Fruit fly (Drosophila melanogaster): Measurements from ENCODE around the gene ocn.

ocn gene

dm6 chr3R:30021559-30022451 is 15.7 kb downstream of the ocn start, which contains the start of gene Mgat2:
Gene Mgat2 (minus strand): TSS chr3R:30022221.
- no peak for TF ChIP-seq dmrt93B (GFP tag; optimal IDR thresholded peaks at IDR 0.05)
- no peak for TF ChIP-seq h (GFP tag; optimal IDR thresholded peaks at IDR 0.05)
- TF ChIP-seq HLH106 (tag; optimal IDR thresholded peaks at IDR 0.05), result no peak
- peak; percentile 26 for TF ChIP-seq Vsx2 (GFP tag; optimal IDR thresholded peaks at IDR 0.05; ENCODE audit: partially characterized antibody)
- no peak for TF ChIP-seq N (GFP tag; optimal IDR thresholded peaks at IDR 0.05)
- TF ChIP-seq Dfd (GFP tag; optimal IDR thresholded peaks at IDR 0.05), result no peak
- peak in 1 of 2 experiments; percentile 41 for TF ChIP-seq dl (GFP tag; optimal IDR thresholded peaks at IDR 0.05; ENCODE audit: insufficient read depth in 1 of 2, partially characterized antibody in 2 of 2)
- TF ChIP-seq Jra (GFP tag; optimal IDR thresholded peaks at IDR 0.05), result peak; percentile 59
- TF ChIP-seq CG9705 (GFP tag; optimal IDR thresholded peaks at IDR 0.05), result no peak
- no peak for TF ChIP-seq OdsH (GFP tag; optimal IDR thresholded peaks at IDR 0.05)
- TF ChIP-seq foxo (GFP tag; optimal IDR thresholded peaks at IDR 0.05), result no peak
- no peak for TF ChIP-seq sage (GFP tag; optimal IDR thresholded peaks at IDR 0.05)
- no peak for TF ChIP-seq CG32264 (GFP tag; optimal IDR thresholded peaks at IDR 0.05)
- TF ChIP-seq dsf (GFP tag; optimal IDR thresholded peaks at IDR 0.05; ENCODE audit: borderline replicate concordance), result no peak
- no peak for TF ChIP-seq Hnf4 (GFP tag; optimal IDR thresholded peaks at IDR 0.05)
- no peak for TF ChIP-seq fru (GFP tag; optimal IDR thresholded peaks at IDR 0.05)
- no peak for TF ChIP-seq rgr (GFP tag; optimal IDR thresholded peaks at IDR 0.05)
- peak; percentile 57 for TF ChIP-seq Sp1 (GFP tag; optimal IDR thresholded peaks at IDR 0.05)
- peak; percentile 81 for TF ChIP-seq Dif (GFP tag; optimal IDR thresholded peaks at IDR 0.05; ENCODE audit: partially characterized antibody)
- peak; percentile 19 for TF ChIP-seq br (GFP tag; optimal IDR thresholded peaks at IDR 0.05)
- TF ChIP-seq lola (GFP tag; optimal IDR thresholded peaks at IDR 0.05), result no peak
- TF ChIP-seq Myc (optimal IDR thresholded peaks at IDR 0.05), result no peak
- no peak for TF ChIP-seq Abd-B (GFP tag; optimal IDR thresholded peaks at IDR 0.05)
- peak; percentile 11 for TF ChIP-seq psq (GFP tag; optimal IDR thresholded peaks at IDR 0.05)
- TF ChIP-seq ey (GFP tag; optimal IDR thresholded peaks at IDR 0.05), result no peak
- no peak for TF ChIP-seq GATAd (GFP tag; optimal IDR thresholded peaks at IDR 0.05)
- TF ChIP-seq Rel (GFP tag; optimal IDR thresholded peaks at IDR 0.05), result no peak
- peak; percentile 70 for TF ChIP-seq Rel (tag; optimal IDR thresholded peaks at IDR 0.05)
- TF ChIP-seq CrebA (GFP tag; optimal IDR thresholded peaks at IDR 0.05; ENCODE audit: borderline replicate concordance), result no peak
- TF ChIP-seq woc (GFP tag; optimal IDR thresholded peaks at IDR 0.05), result no peak
- no peak for TF ChIP-seq Hr78 (GFP tag; optimal IDR thresholded peaks at IDR 0.05)
- no peak for TF ChIP-seq sv (GFP tag; optimal IDR thresholded peaks at IDR 0.05)

- TF ChIP-seq Sp1 (GFP tag; optimal IDR thresholded peaks at IDR 0.05) (peak; percentile 7), sv (GFP tag; optimal IDR thresholded peaks at IDR 0.05) (no peak), Hr78 (GFP tag; optimal IDR thresholded peaks at IDR 0.05) (no peak), psq (GFP tag; optimal IDR thresholded peaks at IDR 0.05) (peak; percentile 14), OdsH (GFP tag; optimal IDR thresholded peaks at IDR 0.05) (no peak), usp (GFP tag; optimal IDR thresholded peaks at IDR 0.05) (no peak), sage (GFP tag; optimal IDR thresholded peaks at IDR 0.05) (no peak), brk (GFP tag; optimal IDR thresholded peaks at IDR 0.05) (no peak), dsf (GFP tag; optimal IDR thresholded peaks at IDR 0.05; ENCODE audit: borderline replicate concordance) (no peak), Myc (optimal IDR thresholded peaks at IDR 0.05) (no peak), fru (GFP tag; optimal IDR thresholded peaks at IDR 0.05) (peak; percentile 22), Hnf4 (GFP tag; optimal IDR thresholded peaks at IDR 0.05) (no peak), ey (GFP tag; optimal IDR thresholded peaks at IDR 0.05) (peak; percentile 20), Rel (GFP tag; optimal IDR thresholded peaks at IDR 0.05) (no peak), Rel (tag; optimal IDR thresholded peaks at IDR 0.05) (no peak), h (GFP tag; optimal IDR thresholded peaks at IDR 0.05) (peak; percentile 38), rgr (GFP tag; optimal IDR thresholded peaks at IDR 0.05) (peak; percentile 33), Hr83 (GFP tag; optimal IDR thresholded peaks at IDR 0.05; ENCODE audit: poor library complexity, severe bottlenecking) (no peak), foxo (GFP tag; optimal IDR thresholded peaks at IDR 0.05) (peak in 1 of 2 experiments; percentile 12), Dfd (GFP tag; optimal IDR thresholded peaks at IDR 0.05) (no peak)
Observed at dm6 chr3R:30021009-30021408, 16.5 kb downstream of the ocn start.

All from whole organism, wandering third instar larva.